Fruit fly (Drosophila melanogaster) whole organism, adult: Measurements from ENCODE around the gene mtg.

Experiments
- CG11617 ChIP-seq: fragments of 200-800 bp; sonication (Bioruptor generic); optimal IDR thresholded peaks from 2 replicates; lab custom pipeline; 2017; ENCODE audit warnings: mild to moderate bottlenecking, missing biosample characterization, missing genetic modification reagents, missing genetic modification characterization
- CG12768 ChIP-seq: fragments of 200-800 bp; sonication (Bioruptor generic); optimal IDR thresholded peaks from 2 replicates; lab custom pipeline; 2017; ENCODE audit warnings: missing biosample characterization, missing genetic modification characterization, mild to moderate bottlenecking, moderate library complexity, missing genetic modification reagents
- CG14711 ChIP-seq: fragments of 200-800 bp; sonication (Bioruptor generic); optimal IDR thresholded peaks from 2 replicates; lab custom pipeline; 2018; ENCODE audit warnings: missing biosample characterization, mild to moderate bottlenecking, missing genetic modification characterization, moderate library complexity
- CG1620 ChIP-seq: fragments of 200-800 bp; sonication (Bioruptor generic); optimal IDR thresholded peaks from 2 replicates; lab custom pipeline; 2016; ENCODE audit warnings: missing biosample characterization, missing genetic modification characterization
- CG33017 ChIP-seq: fragments of 200-800 bp; sonication (Bioruptor generic); optimal IDR thresholded peaks from 2 replicates; lab custom pipeline; 2018; ENCODE audit warnings: missing biosample characterization, mild to moderate bottlenecking, missing genetic modification characterization, moderate library complexity
- CG5204 ChIP-seq: fragments of 200-800 bp; sonication (Bioruptor generic); optimal IDR thresholded peaks from 2 replicates; lab custom pipeline; 2016; ENCODE audit warnings: missing biosample characterization, missing genetic modification characterization
- CG7045 ChIP-seq: fragments of 200-800 bp; sonication (Bioruptor generic); optimal IDR thresholded peaks from 2 replicates; lab custom pipeline; 2017; ENCODE audit warnings: missing biosample characterization, mild to moderate bottlenecking, missing genetic modification characterization
- CG7101 ChIP-seq: fragments of 200-800 bp; sonication (Bioruptor generic); optimal IDR thresholded peaks from 2 replicates; lab custom pipeline; 2018; ENCODE audit warnings: missing biosample characterization, mild to moderate bottlenecking, missing genetic modification characterization, moderate library complexity
- Clk ChIP-seq: fragments of 200-800 bp; sonication (Bioruptor generic); optimal IDR thresholded peaks from 2 replicates; lab custom pipeline; 2017; ENCODE audit warnings: missing biosample characterization, missing genetic modification characterization
- Crg-1 ChIP-seq: fragments of 200-800 bp; sonication (Bioruptor generic); optimal IDR thresholded peaks from 2 replicates; lab custom pipeline; 2016; ENCODE audit warnings: missing biosample characterization, missing genetic modification characterization
- Hr96 ChIP-seq: fragments of 200-800 bp; sonication (Bioruptor generic); optimal IDR thresholded peaks from 2 replicates; lab custom pipeline; 2016; ENCODE audit warnings: missing biosample characterization, missing genetic modification characterization
- Mnt ChIP-seq: fragments of 200-800 bp; sonication (Bioruptor generic); optimal IDR thresholded peaks from 2 replicates; lab custom pipeline; 2016; ENCODE audit warnings: missing biosample characterization, mild to moderate bottlenecking, missing genetic modification characterization
- bab1 ChIP-seq: fragments of 200-800 bp; sonication (Bioruptor generic); optimal IDR thresholded peaks from 3 replicates; lab custom pipeline; 2019; ENCODE audit warnings: missing biosample characterization, mild to moderate bottlenecking, missing genetic modification characterization, moderate library complexity
- cic ChIP-seq: fragments of 200-800 bp; sonication (Bioruptor generic); optimal IDR thresholded peaks from 2 replicates; lab custom pipeline; 2017; ENCODE audit warnings: missing biosample characterization, mild to moderate bottlenecking, missing genetic modification characterization, moderate library complexity
- cnc ChIP-seq, 2 experiments: fragments of >200 bp; optimal IDR thresholded peaks; 2 replicates each; lab custom pipeline; 2017
- kay ChIP-seq: fragments of 200-800 bp; sonication (Bioruptor generic); peaks from one replicate; lab custom pipeline; 2016; ENCODE audit warnings: missing biosample characterization, missing genetic modification characterization, borderline replicate concordance
- ovo ChIP-seq: fragments of 200-800 bp; sonication (Bioruptor generic); optimal IDR thresholded peaks from 2 replicates; lab custom pipeline; 2016; ENCODE audit warnings: missing biosample characterization, missing genetic modification characterization
- pad ChIP-seq: fragments of 200-800 bp; sonication (Bioruptor generic); optimal IDR thresholded peaks from 3 replicates; lab custom pipeline; 2017; ENCODE audit warnings: missing biosample characterization, missing genetic modification characterization, mild to moderate bottlenecking, moderate library complexity, missing genetic modification reagents
- tj ChIP-seq: fragments of 200-800 bp; sonication (Bioruptor generic); optimal IDR thresholded peaks from 3 replicates; lab custom pipeline; 2017; ENCODE audit warnings: missing biosample characterization, mild to moderate bottlenecking, missing genetic modification characterization, moderate library complexity
- toe ChIP-seq: fragments of 200-800 bp; sonication (Bioruptor generic); optimal IDR thresholded peaks from 2 replicates; lab custom pipeline; 2016; ENCODE audit warnings: missing biosample characterization, missing genetic modification characterization

The mtg gene

DNA sequence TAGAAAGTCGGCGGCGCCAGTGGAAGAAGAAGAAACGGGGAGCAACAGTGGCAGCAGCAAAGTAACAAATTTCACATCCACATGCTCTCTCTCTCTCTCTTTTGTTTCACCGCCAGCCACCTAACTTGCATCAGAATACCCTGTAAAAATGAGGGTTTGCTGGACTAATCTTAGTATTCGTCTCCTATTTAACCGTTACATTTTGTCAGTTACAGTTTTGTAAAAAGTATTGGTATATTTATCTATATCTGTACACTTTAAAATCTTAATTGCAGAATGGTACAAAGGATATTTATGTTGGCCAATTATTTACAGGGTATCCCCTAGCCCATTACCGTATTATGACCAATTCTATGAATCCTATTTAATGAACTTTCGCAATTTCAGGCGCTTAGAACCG, 16.4 kb upstream of the mtg start:
- no peak for TF ChIP-seq pad
- no peak for TF ChIP-seq CG7101
- no peak for TF ChIP-seq Mnt (GFP tag; lab: Kevin White, UChicago)
- no peak for TF ChIP-seq Hr96 (GFP tag; lab: Kevin White, UChicago)
- no peak for TF ChIP-seq CG14711 (tag; lab: Kevin White, UChicago)
- TF ChIP-seq cic (GFP tag; lab: Kevin White, UChicago): no peak
- no peak for TF ChIP-seq CG1620 (GFP tag; lab: Kevin White, UChicago)

DNA sequence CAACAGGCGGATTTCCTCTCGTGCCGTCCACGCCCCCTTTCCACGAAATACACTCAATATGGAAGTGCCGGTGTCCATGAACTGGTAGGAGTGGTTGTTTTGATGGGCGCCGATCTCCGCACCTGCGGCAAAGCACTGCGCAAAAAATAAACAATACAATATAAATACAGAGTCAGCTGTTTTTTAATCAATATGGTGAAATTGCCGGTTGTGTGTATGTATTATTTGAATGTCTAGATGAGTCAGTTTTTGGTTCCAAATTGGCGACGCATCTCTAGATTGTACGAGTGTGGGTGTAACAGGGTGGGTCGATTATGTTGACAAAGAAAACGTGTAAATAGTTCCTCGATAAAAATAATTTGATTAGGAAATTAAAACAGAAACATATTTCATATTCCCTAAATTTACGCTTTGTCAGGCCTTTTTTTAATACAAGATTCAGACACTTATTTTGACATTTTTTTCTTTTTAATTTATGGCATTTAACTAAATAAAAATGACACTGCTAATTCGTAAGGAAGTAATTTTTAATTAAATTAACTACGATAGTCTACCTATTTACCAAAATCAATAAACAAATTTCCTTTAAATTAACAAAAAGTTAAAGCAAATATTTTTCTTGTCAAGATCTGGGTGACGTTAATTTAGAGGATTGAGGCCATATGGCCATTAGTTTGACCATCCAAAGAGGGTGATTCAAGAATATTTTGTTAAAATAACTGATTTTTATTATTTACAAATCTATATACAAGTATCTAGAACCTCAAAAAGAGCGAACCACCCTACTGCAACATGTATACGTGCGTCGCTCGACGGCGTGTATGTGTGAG, 10.6 kb upstream of the mtg start:
- TF ChIP-seq bab1 (GFP tag; lab: Kevin White, UChicago): peak; percentile 86
- TF ChIP-seq Crg-1: peak; percentile 80
- peak; percentile 87 for TF ChIP-seq CG7101
- peak; percentile 60 for TF ChIP-seq ovo (GFP tag; lab: Kevin White, UChicago)
- TF ChIP-seq CG11617 (GFP tag; lab: Kevin White, UChicago): peak; percentile 97
- peak; percentile 89 for TF ChIP-seq Hr96 (GFP tag; lab: Kevin White, UChicago)
- peak; percentile 80 for TF ChIP-seq Clk (GFP tag; lab: Kevin White, UChicago)
- TF ChIP-seq pad: peak; percentile 75
- TF ChIP-seq kay: peak; percentile 99
- TF ChIP-seq toe (GFP tag; lab: Kevin White, UChicago): peak; percentile 90
- TF ChIP-seq cnc (optimal IDR thresholded peaks at IDR 0.05; lab: Kevin White, UChicago): no peak
- TF ChIP-seq tj: peak; percentile 80
- peak; percentile 93 for TF ChIP-seq CG5204
- peak; percentile 36 for TF ChIP-seq cic (GFP tag; lab: Kevin White, UChicago)
- peak; percentile 85 for TF ChIP-seq CG33017
- TF ChIP-seq CG7045 (GFP tag; lab: Kevin White, UChicago): peak; percentile 92
- TF ChIP-seq CG12768 (GFP tag; lab: Kevin White, UChicago): peak; percentile 94
- peak; percentile 67 for TF ChIP-seq CG1620 (GFP tag; lab: Kevin White, UChicago)
- TF ChIP-seq CG14711 (tag; lab: Kevin White, UChicago): peak; percentile 73
- TF ChIP-seq Mnt (GFP tag; lab: Kevin White, UChicago): peak; percentile 53

DNA sequence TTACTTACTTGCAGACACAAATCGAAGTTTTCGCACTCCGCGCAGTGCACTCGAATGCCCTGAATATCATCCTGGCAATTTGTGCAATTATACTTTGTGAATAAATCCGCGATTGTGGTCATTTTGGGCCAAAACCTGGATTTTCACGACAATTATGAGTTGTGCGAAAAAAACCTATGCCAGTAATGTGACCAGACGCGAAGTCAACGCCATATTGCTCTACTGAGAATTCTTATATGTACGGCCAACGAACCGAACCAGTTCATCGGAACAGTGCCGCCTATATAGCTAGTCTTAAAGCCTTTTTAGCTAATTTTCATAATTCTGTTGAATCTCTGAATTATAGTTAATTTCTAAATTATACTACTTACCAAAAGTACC, 10.0 kb upstream of the mtg start, which contains the start of gene Ada2b:
Gene Ada2b, minus strand, starts transcription at position 214 of the 381 bp plus-strand sequence.
- TF ChIP-seq kay: no peak
- peak; percentile 33 for TF ChIP-seq Mnt (GFP tag; lab: Kevin White, UChicago)
- TF ChIP-seq Crg-1: no peak

DNA sequence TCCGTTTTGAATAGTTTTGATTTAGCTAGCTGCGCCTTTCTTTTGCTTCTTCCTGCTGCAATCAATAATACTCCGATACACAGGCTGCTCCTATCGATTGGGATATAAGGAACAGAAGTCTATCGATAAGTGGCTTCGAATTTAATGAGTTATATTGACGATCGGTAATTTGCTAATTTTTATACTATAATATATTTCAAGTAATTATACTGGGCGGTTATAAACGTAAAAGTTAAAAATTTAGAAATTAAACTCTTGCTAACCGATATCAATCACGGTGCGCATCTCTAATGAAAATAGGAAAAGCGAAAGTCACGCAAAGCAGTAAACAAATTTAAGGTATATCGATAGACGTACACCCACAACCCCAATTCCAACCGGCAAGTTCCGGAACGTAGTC, 6.6 kb upstream of the mtg start, which contains the start of the genes CG9636, CG18749 and CG33722:
Gene CG9636, minus strand, starts transcription at position 73 of the 400 bp plus-strand sequence.
Gene CG18749, plus strand, starts transcription at position 336 of the 400 bp plus-strand sequence.
Gene CG33722, plus strand, starts transcription at position 336 of the 400 bp plus-strand sequence.
- peak; percentile 70 for TF ChIP-seq Hr96 (GFP tag; lab: Kevin White, UChicago)
- TF ChIP-seq CG7045 (GFP tag; lab: Kevin White, UChicago): peak; percentile 39
- peak; percentile 75 for TF ChIP-seq Mnt (GFP tag; lab: Kevin White, UChicago)
- TF ChIP-seq tj: peak; percentile 53
- peak; percentile 57 for TF ChIP-seq CG33017
- peak; percentile 78 for TF ChIP-seq CG14711 (tag; lab: Kevin White, UChicago)
- peak; percentile 5 for TF ChIP-seq ovo (GFP tag; lab: Kevin White, UChicago)
- peak; percentile 38 for TF ChIP-seq Clk (GFP tag; lab: Kevin White, UChicago)
- TF ChIP-seq CG7101: peak; percentile 62
- peak; percentile 96 for TF ChIP-seq kay
- TF ChIP-seq pad: peak; percentile 37
- peak; percentile 83 for TF ChIP-seq toe (GFP tag; lab: Kevin White, UChicago)
- peak; percentile 31 for TF ChIP-seq cic (GFP tag; lab: Kevin White, UChicago)
- peak; percentile 21 for TF ChIP-seq CG12768 (GFP tag; lab: Kevin White, UChicago)
- peak; percentile 90 to 95 for TF ChIP-seq cnc (optimal IDR thresholded peaks at IDR 0.05; lab: Kevin White, UChicago)
- TF ChIP-seq bab1 (GFP tag; lab: Kevin White, UChicago): peak; percentile 78
- TF ChIP-seq CG11617 (GFP tag; lab: Kevin White, UChicago): peak; percentile 75
- TF ChIP-seq CG5204: peak; percentile 59
- peak; percentile 53 for TF ChIP-seq Crg-1
- peak; percentile 62 for TF ChIP-seq CG1620 (GFP tag; lab: Kevin White, UChicago)

DNA sequence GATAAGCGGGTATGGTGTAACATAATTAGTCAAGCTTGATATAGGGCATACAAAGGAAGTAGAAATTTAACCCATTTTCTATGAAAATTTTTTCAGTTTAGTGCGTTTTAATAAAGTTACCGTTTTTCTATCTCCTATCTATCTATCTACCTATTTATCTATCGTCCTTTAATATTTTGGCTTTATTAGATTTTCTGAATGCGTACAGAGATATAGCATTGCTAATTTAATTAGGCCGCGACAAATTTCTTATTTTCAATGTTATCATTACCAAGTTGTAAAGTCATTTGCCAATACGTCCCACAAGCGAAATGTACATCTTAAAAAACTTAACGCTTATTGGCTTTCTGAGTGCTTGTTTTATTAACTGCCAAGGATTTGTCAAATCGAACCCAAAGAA, 2.2 kb upstream of the mtg start, which contains the start of gene CG15864:
Gene CG15864, plus strand, starts transcription at position 301 of the 400 bp plus-strand sequence.
- TF ChIP-seq Crg-1 (no peak), CG1620 (GFP tag; lab: Kevin White, UChicago) (no peak), Clk (GFP tag; lab: Kevin White, UChicago) (no peak), pad (no peak), Mnt (GFP tag; lab: Kevin White, UChicago) (no peak), tj (no peak), CG14711 (tag; lab: Kevin White, UChicago) (no peak), cic (GFP tag; lab: Kevin White, UChicago) (no peak)

DNA sequence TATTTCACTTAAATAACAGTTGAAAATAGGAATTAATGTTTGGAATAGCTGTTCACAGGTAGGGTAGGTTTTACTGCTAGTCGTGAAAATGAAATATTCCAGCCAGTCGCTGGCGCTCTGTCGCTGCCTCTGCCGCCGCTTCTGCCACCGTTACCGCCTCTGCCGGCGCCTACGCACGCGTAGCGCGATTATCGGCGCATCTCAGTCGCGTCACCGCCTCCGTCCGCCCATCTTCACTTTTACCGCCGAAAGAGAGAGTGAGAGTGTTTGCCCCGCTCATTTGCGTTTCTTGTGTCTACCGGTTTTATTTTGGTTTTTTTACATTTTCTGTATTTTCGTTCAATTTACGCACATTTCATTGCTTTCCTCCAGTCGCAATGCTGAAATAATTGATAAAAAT, 1.2 kb downstream of the mtg start:
- TF ChIP-seq CG11617 (GFP tag; lab: Kevin White, UChicago) (no peak), CG7101 (no peak), kay (no peak), Crg-1 (no peak), Hr96 (GFP tag; lab: Kevin White, UChicago) (no peak), cnc (optimal IDR thresholded peaks at IDR 0.05; lab: Kevin White, UChicago) (no peak), pad (no peak), toe (GFP tag; lab: Kevin White, UChicago) (no peak)
